Worm (Caenorhabditis elegans): ENCODE measurements around the gene cyp-13A10.

- TF ChIP-seq ztf-3 (GFP tag; optimal IDR thresholded peaks at IDR 0.05) = no peak
- TF ChIP-seq ztf-25 (GFP tag; IDR thresholded peaks at IDR 0.05) = no peak
- no peak for TF ChIP-seq bed-1 (GFP tag; IDR thresholded peaks at IDR 0.05)
- no peak for TF ChIP-seq pha-4 (tag; optimal IDR thresholded peaks at IDR 0.05)
- no peak for TF ChIP-seq sptf-2 (GFP tag; optimal IDR thresholded peaks at IDR 0.05)
- no peak for TF ChIP-seq F33H1.4 (GFP tag; IDR thresholded peaks at IDR 0.05)
- no peak for TF ChIP-seq lin-54 (GFP tag; optimal IDR thresholded peaks at IDR 0.05)
- TF ChIP-seq chd-7 (tag; optimal IDR thresholded peaks at IDR 0.05) = no peak
- no peak for TF ChIP-seq snpc-4 (GFP tag; optimal IDR thresholded peaks at IDR 0.05)
- no peak for TF ChIP-seq snpc-4 (tag; optimal IDR thresholded peaks at IDR 0.05)
- no peak for TF ChIP-seq C06A6.2 (GFP tag; conservative IDR thresholded peaks at IDR 0.05)
Measured at ce11 chrII:9618759-9619158, 43.9 kb downstream of the cyp-13A10 start.

All from whole organism, young adult.